Fruit fly (Drosophila melanogaster): ENCODE results near the gene CG5342.

Gene CG5342

DNA sequence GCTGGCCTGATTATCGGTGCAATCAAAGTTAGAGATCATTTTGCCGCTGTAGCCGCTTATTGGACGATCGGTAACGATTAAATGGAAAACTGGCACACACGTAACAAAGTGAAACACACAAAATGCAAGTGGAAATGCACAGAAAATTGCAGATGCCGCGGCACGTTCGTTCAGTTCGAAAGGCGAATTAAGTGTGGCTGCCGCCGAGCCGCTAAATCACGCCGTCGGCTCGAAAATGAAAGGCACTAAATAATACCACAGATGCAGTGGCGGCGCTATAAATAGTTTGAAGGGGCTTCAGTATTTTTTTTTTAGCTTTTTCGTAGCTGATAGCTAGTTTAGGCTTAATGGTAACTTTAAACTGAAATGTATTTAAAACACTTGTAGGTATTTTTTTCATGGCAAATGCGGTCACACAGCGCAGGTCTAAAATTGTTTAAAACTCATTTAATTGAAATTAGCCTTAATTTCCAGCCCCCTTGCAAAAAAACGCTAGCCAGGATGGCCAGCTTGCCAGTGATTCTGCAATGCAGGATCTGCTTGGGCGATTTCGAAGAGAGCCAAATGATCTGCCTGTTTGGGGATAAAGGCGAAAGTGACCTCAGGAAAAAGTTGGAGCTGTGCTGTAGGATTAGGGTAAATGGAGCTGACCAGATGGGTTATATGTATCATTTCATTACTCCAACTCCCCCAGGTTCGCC is 41.2 kb downstream of the CG5342 start, which contains the start of the genes Jupiter and CG14710 (continued):
- TF ChIP-seq ranshi (GFP tag; IDR thresholded peaks at IDR 0.05) (peak; percentile 69; the same call in 1 of the 2 replicates), zen (tag; optimal IDR thresholded peaks at IDR 0.05) (peak; percentile 79), stwl (tag; optimal IDR thresholded peaks at IDR 0.05) (peak; percentile 82), so (GFP tag; IDR thresholded peaks at IDR 0.05) (peak; percentile 80; the same call in 1 of the 3 replicates), Stat92E (GFP tag; optimal IDR thresholded peaks at IDR 0.05) (peak in 1 of 3 experiments; percentile 47), vfl (GFP tag; optimal IDR thresholded peaks at IDR 0.05) (peak; percentile 75), CG12769 (tag; optimal IDR thresholded peaks at IDR 0.05) (peak; percentile 72), vnd (GFP tag; IDR thresholded peaks at IDR 0.05; ENCODE audit: partially characterized antibody) (no peak), CG33557 (GFP tag; optimal IDR thresholded peaks at IDR 0.05) (peak; percentile 27), CG14860 (GFP tag; IDR thresholded peaks at IDR 0.05; ENCODE audit: partially characterized antibody) (no peak), Myb (GFP tag; optimal IDR thresholded peaks at IDR 0.05) (peak; percentile 88), nau (GFP tag; optimal IDR thresholded peaks at IDR 0.05) (no peak), BtbVII (GFP tag; optimal IDR thresholded peaks at IDR 0.05) (no peak), Atf3 (GFP tag; optimal IDR thresholded peaks at IDR 0.05) (peak; percentile 80), gt (GFP tag; IDR thresholded peaks at IDR 0.05) (no peak), mld (GFP tag; IDR thresholded peaks at IDR 0.05; ENCODE audit: partially characterized antibody) (no peak), sim (GFP tag; IDR thresholded peaks at IDR 0.05) (no peak), Sox100B (GFP tag; optimal IDR thresholded peaks at IDR 0.05) (no peak), HHEX (GFP tag; optimal IDR thresholded peaks at IDR 0.05) (no peak), MTF-1 (GFP tag; optimal IDR thresholded peaks at IDR 0.05; ENCODE audit: borderline replicate concordance) (no peak), Ets97D (GFP tag; optimal IDR thresholded peaks at IDR 0.05) (peak; percentile 93), Bgb (GFP tag; IDR thresholded peaks at IDR 0.05; ENCODE audit: partially characterized antibody) (no peak; the same call in 1 of the 2 replicates), CG30431 (GFP tag; optimal IDR thresholded peaks at IDR 0.05) (no peak), CG13624 (GFP tag; optimal IDR thresholded peaks at IDR 0.05) (peak; percentile 89), CG13894 (tag; optimal IDR thresholded peaks at IDR 0.05) (peak; percentile 78), ab (GFP tag; optimal IDR thresholded peaks at IDR 0.05) (peak; percentile 31), CG2120 (GFP tag; optimal IDR thresholded peaks at IDR 0.05) (peak; percentile 90), Xrp1 (GFP tag; IDR thresholded peaks at IDR 0.05) (peak; percentile 49; the same call in 1 of the 2 replicates), CG8388 (GFP tag; optimal IDR thresholded peaks at IDR 0.05) (peak; percentile 11), CHES-1-like (GFP tag; optimal IDR thresholded peaks at IDR 0.05) (peak; percentile 90), yki (optimal IDR thresholded peaks at IDR 0.05) (no peak), wor (GFP tag; IDR thresholded peaks at IDR 0.05) (no peak), bbx (GFP tag; IDR thresholded peaks at IDR 0.05; ENCODE audit: partially characterized antibody) (0 out of 2 replicates have a peak, but pooled peaks have one; percentile 17), her (GFP tag; optimal IDR thresholded peaks at IDR 0.05) (peak; percentile 78), CG42726 (GFP tag; IDR thresholded peaks at IDR 0.05; ENCODE audit: partially characterized antibody) (no peak), HLH4C (GFP tag; IDR thresholded peaks at IDR 0.05; ENCODE audit: partially characterized antibody) (no peak), Meics (GFP tag; optimal IDR thresholded peaks at IDR 0.05) (peak; percentile 43), Nf-YC (tag; optimal IDR thresholded peaks at IDR 0.05) (peak; percentile 58), hth (optimal IDR thresholded peaks at IDR 0.05) (no peak), C15 (GFP tag; IDR thresholded peaks at IDR 0.05) (no peak), CG14710 (tag; optimal IDR thresholded peaks at IDR 0.05) (peak; percentile 93), CG4730 (GFP tag; IDR thresholded peaks at IDR 0.05) (no peak), inv (GFP tag; IDR thresholded peaks at IDR 0.05; ENCODE audit: partially characterized antibody) (no peak), CG10209 (GFP tag; optimal IDR thresholded peaks at IDR 0.05) (peak; percentile 46), D19B (GFP tag; optimal IDR thresholded peaks at IDR 0.05) (no peak), CG2889 (GFP tag; IDR thresholded peaks at IDR 0.05) (peak; percentile 63; the same call in 2 of the 3 replicates), stc (GFP tag; IDR thresholded peaks at IDR 0.05) (no peak), amos (GFP tag; IDR thresholded peaks at IDR 0.05; ENCODE audit: partially characterized antibody) (peak; percentile 23; the same call in 1 of the 2 replicates)

Data from whole organism, embryonic.